Fruit fly (Drosophila melanogaster) whole organism, pupa: ENCODE data around the gene CG5265.

ENCODE experiments used
- CG34367 ChIP-seq: fragments of 200-800 bp; sonication (Bioruptor generic); optimal IDR thresholded peaks from 2 replicates; lab custom pipeline; 2018; ENCODE audit warnings: missing biosample characterization, mild to moderate bottlenecking, missing genetic modification characterization
- CG4496 ChIP-seq: fragments of 200-800 bp; sonication (Bioruptor generic); IDR thresholded peaks from 3 replicates; pipeline ENCODE4 v1.3.6; 2022; ENCODE audit warnings: missing biosample characterization, missing genetic modification characterization
- Pif1A ChIP-seq: fragments of 200-800 bp; sonication (Bioruptor generic); optimal IDR thresholded peaks from 3 replicates; lab custom pipeline; 2016; ENCODE audit warnings: missing biosample characterization, missing genetic modification characterization

The CG5265 gene

DNA sequence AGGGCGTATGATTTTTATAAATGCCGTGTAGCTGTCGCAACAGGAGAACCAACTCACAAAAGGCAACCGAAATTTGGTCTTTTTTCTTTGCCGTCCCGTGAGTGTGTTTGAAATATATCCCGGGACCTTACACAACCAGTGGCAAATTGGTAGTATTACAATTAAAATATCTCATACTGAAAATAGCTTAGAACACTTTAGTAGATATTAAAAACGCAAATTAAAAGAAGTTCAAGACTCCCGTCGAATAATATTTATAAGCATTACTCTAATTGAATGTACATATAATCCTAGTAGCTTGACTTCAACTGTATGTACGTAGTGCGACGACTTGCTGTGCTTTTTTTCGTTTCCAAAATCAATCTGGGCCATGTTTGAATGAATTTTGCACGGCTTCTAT lies 39.3 kb downstream of the CG5265 start:
- no peak for TF ChIP-seq Pif1A (GFP tag; lab: Kevin White, UChicago)
- TF ChIP-seq CG4496 (GFP tag; lab: Robert Waterston, UW) = no peak
- TF ChIP-seq CG34367 = no peak
